Worm (Caenorhabditis elegans) whole organism, young adult: ENCODE results near the gene T27E7.4.

Experiments
- ama-1 ChIP-seq, 3 experiments: fragments of 150-350 bp in 1 of 3; sonication (generic microtip) in 2 of 3; optimal IDR thresholded peaks; 2 replicates each; lab custom pipeline; 2014 to 2018; ENCODE audit warnings: missing biosample characterization in 2 of 3, missing genetic modification characterization in 2 of 3, missing genetic modification reagents in 2 of 3
- egl-44 ChIP-seq: fragments of 200-800 bp; sonication (Bioruptor generic); IDR thresholded peaks from 2 replicates; pipeline ENCODE4 v1.3.6; 2022; ENCODE audit warnings: missing genetic modification reagents, missing genetic modification characterization, missing compliant biosample characterization
- pha-4 ChIP-seq: fragments of 150-350 bp; sonication (generic microtip); optimal IDR thresholded peaks from 2 replicates; lab custom pipeline; 2014; ENCODE audit warnings: missing biosample characterization, missing genetic modification reagents, missing genetic modification characterization
- unc-62 ChIP-seq: fragments of 150-350 bp; optimal IDR thresholded peaks from 2 replicates; lab custom pipeline; 2014; ENCODE audit warnings: missing biosample characterization, missing genetic modification reagents, missing genetic modification characterization

- no peak for TF ChIP-seq egl-44 (GFP tag; lab: Robert Waterston, UW)
- no peak for TF ChIP-seq unc-62 (GFP tag; lab: Kevin White, UChicago)
- no peak for TF ChIP-seq pha-4 (tag; lab: Kevin White, UChicago)
- TF ChIP-seq ama-1 (optimal IDR thresholded peaks at IDR 0.05; lab: Kevin White, UChicago), result no peak
- no peak for TF ChIP-seq ama-1 (GFP tag; optimal IDR thresholded peaks at IDR 0.05; lab: Kevin White, UChicago)
Measured at ce11 chrIV:14515162-14515561, 19.7 kb downstream of the T27E7.4 start.
